Worm (Caenorhabditis elegans) whole organism, early embryonic: ENCODE data around the gene cpr-2.

Experiments
- B0310.2 ChIP-seq: sonication (generic microtip); optimal IDR thresholded peaks from 2 replicates; lab custom pipeline; 2016; ENCODE audit warnings: mild to moderate bottlenecking, missing genetic modification characterization, missing compliant biosample characterization
- F13C5.2 ChIP-seq: sonication (generic microtip); optimal IDR thresholded peaks from 2 replicates; lab custom pipeline; 2017; ENCODE audit warnings: mild to moderate bottlenecking, missing genetic modification characterization, inconsistent platforms, missing compliant biosample characterization
- aly-1 ChIP-seq: sonication (generic microtip); optimal IDR thresholded peaks from 2 replicates; lab custom pipeline; 2016; ENCODE audit warnings: missing genetic modification characterization, missing compliant biosample characterization
- ama-1 ChIP-seq: fragments of 150-350 bp; optimal IDR thresholded peaks from 2 replicates; lab custom pipeline; 2014
- ceh-13 ChIP-seq: fragments of 200-800 bp; sonication (Bioruptor generic); optimal IDR thresholded peaks from 2 replicates; lab custom pipeline; 2018; ENCODE audit warnings: mild to moderate bottlenecking, missing genetic modification characterization, missing compliant biosample characterization
- ceh-36 ChIP-seq: sonication (generic microtip); optimal IDR thresholded peaks from 2 replicates; lab custom pipeline; 2016; ENCODE audit warnings: missing genetic modification characterization, inconsistent platforms, missing compliant biosample characterization
- ets-7 ChIP-seq: sonication (generic microtip); optimal IDR thresholded peaks from 2 replicates; lab custom pipeline; 2016; ENCODE audit warnings: missing genotype, missing genetic modification characterization, missing compliant biosample characterization
- flt-1 ChIP-seq: fragments of 200-800 bp; sonication (Bioruptor generic); IDR thresholded peaks from 2 replicates; pipeline ENCODE4 v1.3.6; 2022; ENCODE audit warnings: missing genetic modification characterization, missing compliant biosample characterization
- hmbx-1 ChIP-seq: sonication (generic microtip); optimal IDR thresholded peaks from 2 replicates; lab custom pipeline; 2016; ENCODE audit warnings: mild to moderate bottlenecking, missing genetic modification characterization, missing compliant biosample characterization
- hmg-4 ChIP-seq: fragments of 200-800 bp; sonication (Bioruptor generic); optimal IDR thresholded peaks from 2 replicates; lab custom pipeline; 2018; ENCODE audit warnings: mild to moderate bottlenecking, missing genetic modification characterization, missing compliant biosample characterization
- hnd-1 ChIP-seq: sonication (generic microtip); optimal IDR thresholded peaks from 2 replicates; lab custom pipeline; 2016; ENCODE audit warnings: missing genetic modification characterization, missing compliant biosample characterization
- pes-1 ChIP-seq: fragments of 200-800 bp; sonication (Bioruptor generic); IDR thresholded peaks from 2 replicates; pipeline ENCODE4 v1.3.6; 2022; ENCODE audit warnings: missing genetic modification reagents, missing genetic modification characterization, missing compliant biosample characterization
- scrt-1 ChIP-seq: fragments of 200-800 bp; sonication (Bioruptor generic); IDR thresholded peaks from 2 replicates; pipeline ENCODE4 v1.3.6; 2022; ENCODE audit warnings: missing genetic modification characterization, missing compliant biosample characterization
- sea-1 ChIP-seq: fragments of 200-800 bp; sonication (Bioruptor generic); conservative IDR thresholded peaks from 2 replicates; pipeline ENCODE4 v1.3.6; 2022; ENCODE audit warnings: missing genetic modification characterization, missing compliant biosample characterization
- tbx-11 ChIP-seq: fragments of 200-800 bp; sonication (Bioruptor generic); IDR thresholded peaks from 2 replicates; pipeline ENCODE4 v1.3.6; 2022; ENCODE audit warnings: missing genetic modification characterization, missing compliant biosample characterization
- tbx-37 ChIP-seq: fragments of 200-800 bp; sonication (Bioruptor generic); conservative IDR thresholded peaks from 2 replicates; pipeline ENCODE4 v1.3.6; 2022; ENCODE audit warnings: missing genetic modification reagents, missing genetic modification characterization, missing compliant biosample characterization
- tra-4 ChIP-seq: sonication (generic microtip); optimal IDR thresholded peaks from 2 replicates; lab custom pipeline; 2017; ENCODE audit warnings: missing genetic modification characterization, missing compliant biosample characterization

The cpr-2 gene

DNA sequence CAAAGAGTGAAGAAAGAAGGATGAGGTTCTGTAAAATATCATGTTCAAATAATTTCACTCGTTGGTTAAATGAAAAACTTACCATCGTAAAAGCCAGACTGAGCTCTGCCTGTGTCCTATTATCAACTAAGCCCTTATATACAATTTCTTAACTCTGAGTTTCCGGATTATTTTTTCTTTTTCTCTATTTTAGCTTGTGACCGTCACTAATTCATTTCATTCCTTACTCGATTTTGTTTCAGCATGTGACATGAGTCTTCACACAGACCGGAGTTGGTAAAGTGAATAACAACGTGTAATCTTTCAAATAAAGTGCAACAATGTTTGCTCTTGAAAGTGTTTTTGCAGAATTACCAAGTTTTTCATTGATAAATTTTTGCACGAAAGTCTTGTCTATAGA is at the start of gene cpr-2:
Gene cpr-2 (minus strand): TSS at position 101 of the 400 bp plus-strand sequence.
- no peak for TF ChIP-seq ceh-13 (GFP tag; lab: Kevin White, UChicago)
- TF ChIP-seq tbx-11 (GFP tag; lab: Robert Waterston, UW) = no peak
- TF ChIP-seq aly-1 (tag; lab: Kevin White, UChicago) = no peak
- no peak for TF ChIP-seq tra-4 (tag; lab: Kevin White, UChicago)
- TF ChIP-seq hnd-1 (tag; lab: Kevin White, UChicago) = no peak
- no peak for TF ChIP-seq sea-1 (GFP tag; lab: Robert Waterston, UW)
- no peak for TF ChIP-seq hmbx-1 (tag; lab: Kevin White, UChicago)

- TF ChIP-seq hmg-4 (no peak), ets-7 (tag; lab: Kevin White, UChicago) (no peak), hnd-1 (tag; lab: Kevin White, UChicago) (no peak), aly-1 (tag; lab: Kevin White, UChicago) (no peak), F13C5.2 (tag; lab: Kevin White, UChicago) (no peak), pes-1 (GFP tag; lab: Robert Waterston, UW) (no peak)
Measured at ce11 chrV:16582973-16583372, 49.1 kb upstream of the cpr-2 start, which contains the start of gene str-150. Gene str-150 (plus strand): TSS chrV:16583273.

ce11 chrV:16581061-16581460 is 47.2 kb upstream of the cpr-2 start:
- TF ChIP-seq ceh-13 (GFP tag; lab: Kevin White, UChicago) (no peak), hmbx-1 (tag; lab: Kevin White, UChicago) (no peak), tbx-11 (GFP tag; lab: Robert Waterston, UW) (no peak), ama-1 (lab: Kevin White, UChicago) (no peak), aly-1 (tag; lab: Kevin White, UChicago) (no peak), tbx-37 (GFP tag; lab: Robert Waterston, UW) (no peak), pes-1 (GFP tag; lab: Robert Waterston, UW) (no peak), B0310.2 (tag; lab: Kevin White, UChicago) (no peak), ets-7 (tag; lab: Kevin White, UChicago) (no peak), tra-4 (tag; lab: Kevin White, UChicago) (no peak)

- TF ChIP-seq scrt-1 (GFP tag; lab: Robert Waterston, UW) = no peak
- no peak for TF ChIP-seq tbx-37 (GFP tag; lab: Robert Waterston, UW)
- no peak for TF ChIP-seq flt-1 (GFP tag; lab: Robert Waterston, UW)
- TF ChIP-seq pes-1 (GFP tag; lab: Robert Waterston, UW) = no peak
- TF ChIP-seq tra-4 (tag; lab: Kevin White, UChicago) = no peak
- no peak for TF ChIP-seq B0310.2 (tag; lab: Kevin White, UChicago)
- TF ChIP-seq tbx-11 (GFP tag; lab: Robert Waterston, UW) = no peak
- no peak for TF ChIP-seq ets-7 (tag; lab: Kevin White, UChicago)
- no peak for TF ChIP-seq sea-1 (GFP tag; lab: Robert Waterston, UW)
- no peak for TF ChIP-seq hnd-1 (tag; lab: Kevin White, UChicago)
- no peak for TF ChIP-seq F13C5.2 (tag; lab: Kevin White, UChicago)
- no peak for TF ChIP-seq ceh-36
- no peak for TF ChIP-seq ceh-13 (GFP tag; lab: Kevin White, UChicago)
Measured at ce11 chrV:16580424-16580823, 46.5 kb upstream of the cpr-2 start, which contains the start of gene nhr-271. Gene nhr-271 (minus strand): TSS chrV:16580524.

- TF ChIP-seq tbx-37 (GFP tag; lab: Robert Waterston, UW) = no peak
- TF ChIP-seq flt-1 (GFP tag; lab: Robert Waterston, UW) = no peak
Measured at ce11 chrV:16575900-16576299, 42.0 kb upstream of the cpr-2 start, which contains the start of gene str-151. Gene str-151 (plus strand): TSS chrV:16576200.

- TF ChIP-seq B0310.2 (tag; lab: Kevin White, UChicago) (no peak), hmg-4 (no peak), ama-1 (lab: Kevin White, UChicago) (no peak), scrt-1 (GFP tag; lab: Robert Waterston, UW) (no peak), ceh-13 (GFP tag; lab: Kevin White, UChicago) (no peak), hnd-1 (tag; lab: Kevin White, UChicago) (no peak), tra-4 (tag; lab: Kevin White, UChicago) (no peak), hmbx-1 (tag; lab: Kevin White, UChicago) (no peak), sea-1 (GFP tag; lab: Robert Waterston, UW) (no peak), ets-7 (tag; lab: Kevin White, UChicago) (no peak), ceh-36 (no peak), aly-1 (tag; lab: Kevin White, UChicago) (no peak), tbx-37 (GFP tag; lab: Robert Waterston, UW) (no peak), pes-1 (GFP tag; lab: Robert Waterston, UW) (no peak), F13C5.2 (tag; lab: Kevin White, UChicago) (no peak), flt-1 (GFP tag; lab: Robert Waterston, UW) (no peak), tbx-11 (GFP tag; lab: Robert Waterston, UW) (no peak)
Measured at ce11 chrV:16573168-16573567, 39.3 kb upstream of the cpr-2 start, which contains the start of gene str-149. Gene str-149 (plus strand): TSS chrV:16573468.

- TF ChIP-seq sea-1 (GFP tag; lab: Robert Waterston, UW) = no peak
Measured at ce11 chrV:16570697-16571096, 36.8 kb upstream of the cpr-2 start, which contains the start of gene nhr-233. Gene nhr-233 (minus strand): TSS chrV:16570797.

DNA sequence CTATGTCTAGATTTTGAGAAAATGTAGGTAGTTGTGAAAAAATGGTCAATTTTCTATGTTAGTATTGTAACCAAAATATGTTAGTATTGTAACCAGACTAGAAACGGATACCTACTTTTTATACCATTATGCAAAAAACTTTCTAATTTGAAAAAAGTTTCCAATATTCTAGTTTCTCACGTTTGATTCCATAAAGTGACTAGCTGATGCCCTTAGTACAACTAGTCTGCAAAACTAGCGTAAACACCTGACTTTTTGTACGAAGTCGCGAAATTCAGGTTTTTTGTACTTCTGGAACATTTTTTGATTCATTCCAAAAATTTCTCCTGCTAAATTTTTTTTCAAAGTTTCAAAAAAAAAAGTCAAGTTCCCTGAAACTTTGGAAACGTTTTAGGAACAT is 34.2 kb upstream of the cpr-2 start:
- TF ChIP-seq B0310.2 (tag; lab: Kevin White, UChicago) = no peak
- TF ChIP-seq sea-1 (GFP tag; lab: Robert Waterston, UW) = no peak
- no peak for TF ChIP-seq ama-1 (lab: Kevin White, UChicago)
- TF ChIP-seq hmg-4 = no peak
- TF ChIP-seq pes-1 (GFP tag; lab: Robert Waterston, UW) = no peak
- no peak for TF ChIP-seq hmbx-1 (tag; lab: Kevin White, UChicago)
- TF ChIP-seq F13C5.2 (tag; lab: Kevin White, UChicago) = no peak
- TF ChIP-seq hnd-1 (tag; lab: Kevin White, UChicago) = no peak
- TF ChIP-seq scrt-1 (GFP tag; lab: Robert Waterston, UW) = no peak
- no peak for TF ChIP-seq ceh-36
- TF ChIP-seq ets-7 (tag; lab: Kevin White, UChicago) = no peak
- TF ChIP-seq tbx-11 (GFP tag; lab: Robert Waterston, UW) = no peak
- no peak for TF ChIP-seq flt-1 (GFP tag; lab: Robert Waterston, UW)
- TF ChIP-seq tra-4 (tag; lab: Kevin White, UChicago) = no peak
- TF ChIP-seq ceh-13 (GFP tag; lab: Kevin White, UChicago) = no peak
- no peak for TF ChIP-seq aly-1 (tag; lab: Kevin White, UChicago)
- no peak for TF ChIP-seq tbx-37 (GFP tag; lab: Robert Waterston, UW)
